Worm (Caenorhabditis elegans) whole organism, L4 larva: ENCODE data around the gene lron-3.

Experiments used
- ctbp-1 ChIP-seq: fragments of 200-800 bp; sonication (Bioruptor generic); IDR thresholded peaks from 2 replicates; pipeline ENCODE4 v1.3.6; 2022; ENCODE audit warnings: missing genetic modification reagents, missing genetic modification characterization, missing compliant biosample characterization
- egl-27 ChIP-seq: sonication (generic microtip); optimal IDR thresholded peaks from 3 replicates; lab custom pipeline; 2017; ENCODE audit warnings: missing biosample characterization, missing genetic modification reagents, missing genetic modification characterization
- unc-130 ChIP-seq: sonication (generic microtip); optimal IDR thresholded peaks from 2 replicates; lab custom pipeline; 2016; ENCODE audit warnings: missing genetic modification reagents, missing genetic modification characterization, missing compliant biosample characterization
- unc-62 ChIP-seq, 3 experiments: fragments of 150-350 bp in 1 of 3; sonication (generic microtip); optimal IDR thresholded peaks in 2 of 3; peaks in 1 of 3; 1 replicate in 1 of 3; 2 replicates in 2 of 3; lab custom pipeline; 2014 to 2017; ENCODE audit warnings: missing biosample characterization in 3 of 3, missing genetic modification characterization in 3 of 3, missing genetic modification reagents in 3 of 3, missing genotype in 1 of 3

- peak in 1 of 2 experiments; percentile 85 for TF ChIP-seq unc-62 (GFP tag; optimal IDR thresholded peaks at IDR 0.05 in 1 of 2; lab: Kevin White, UChicago)
- TF ChIP-seq unc-62 (tag; optimal IDR thresholded peaks at IDR 0.05; lab: Kevin White, UChicago) = no peak
- TF ChIP-seq egl-27 = no peak
- no peak for TF ChIP-seq unc-130 (GFP tag; lab: Kevin White, UChicago)
- no peak for TF ChIP-seq ctbp-1 (GFP tag; lab: Robert Waterston, UW)
These were observed 11.9 kb upstream of the lron-3 start for ce11 chrX:15569633-15570032.
